Worm (Caenorhabditis elegans) whole organism, young adult: ENCODE results near the gene nprl-3.

Source experiments
- Y53F4B.3 ChIP-seq: fragments of 200-800 bp; sonication (Bioruptor generic); IDR thresholded peaks from 2 replicates; pipeline ENCODE4 v1.3.6; 2022; ENCODE audit warnings: missing genetic modification reagents, missing genetic modification characterization, missing compliant biosample characterization
- lir-1 ChIP-seq: fragments of 200-800 bp; sonication (Bioruptor generic); conservative IDR thresholded peaks from 2 replicates; pipeline ENCODE4 v1.3.6; 2022; ENCODE audit warnings: missing genetic modification reagents, missing genetic modification characterization, missing compliant biosample characterization
- nhr-120 ChIP-seq: fragments of 200-800 bp; sonication (Bioruptor generic); IDR thresholded peaks from 2 replicates; pipeline ENCODE4 v1.3.6; 2022; ENCODE audit warnings: missing genetic modification characterization, missing compliant biosample characterization
- xnd-1 ChIP-seq: sonication (generic microtip); optimal IDR thresholded peaks from 2 replicates; lab custom pipeline; 2016; ENCODE audit warnings: missing genotype, missing genetic modification reagents, missing genetic modification characterization, missing compliant biosample characterization

- TF ChIP-seq lir-1, result no peak
- no peak for TF ChIP-seq xnd-1 (tag; lab: Kevin White, UChicago)
- no peak for TF ChIP-seq nhr-120
- no peak for TF ChIP-seq Y53F4B.3 (GFP tag; lab: Robert Waterston, UW)
Observed at ce11 chrIV:8318799-8319198, 21.5 kb downstream of the nprl-3 start.
